Fruit fly (Drosophila melanogaster): Measurements from ENCODE around the gene CG9008.

DNA sequence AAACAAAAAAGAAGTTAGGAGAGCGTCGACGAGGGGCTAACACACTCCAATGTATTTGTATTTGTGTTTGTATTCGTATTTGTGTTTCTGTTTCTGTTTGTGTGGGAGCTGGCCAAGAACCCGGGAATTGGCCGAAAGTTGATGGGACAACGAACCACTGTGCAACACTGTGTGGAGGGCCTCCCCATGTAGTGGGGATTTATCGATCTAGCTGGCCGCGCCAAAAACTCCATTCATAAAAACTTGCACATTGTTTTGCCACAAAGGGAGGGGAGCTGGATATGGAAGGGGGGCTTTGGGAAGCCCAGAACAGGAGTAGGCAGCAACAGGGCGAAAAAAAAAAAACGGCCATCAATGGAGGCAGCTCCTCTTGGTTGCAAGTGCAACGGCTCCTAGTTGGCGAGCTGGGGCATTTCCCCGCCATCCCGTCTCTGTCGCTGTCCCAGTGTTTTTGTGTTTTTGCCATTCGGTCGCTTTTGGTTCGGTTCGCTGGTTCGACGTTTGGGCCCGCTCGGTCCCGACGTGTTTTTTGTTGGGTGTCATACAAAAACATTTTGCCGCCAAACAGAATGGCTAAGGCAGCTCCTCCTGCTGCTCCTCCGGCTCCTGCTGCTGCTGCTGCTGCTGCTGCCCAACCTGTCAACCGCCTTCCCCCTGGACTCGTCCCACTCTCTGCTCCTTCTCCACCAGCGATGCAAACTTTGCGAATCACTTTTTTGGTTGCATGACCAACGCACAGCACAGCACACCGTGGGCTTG is 2.9 kb downstream of the CG9008 start:
- TF ChIP-seq CG14655 (GFP tag; optimal IDR thresholded peaks at IDR 0.05) (no peak), Pif1A (GFP tag; optimal IDR thresholded peaks at IDR 0.05) (no peak), Ets98B (GFP tag; IDR thresholded peaks at IDR 0.05) (no peak), fd96Ca (GFP tag; IDR thresholded peaks at IDR 0.05) (no peak), CG15710 (tag; optimal IDR thresholded peaks at IDR 0.05) (no peak), CG4496 (GFP tag; IDR thresholded peaks at IDR 0.05) (0 out of 3 replicates have a peak, but pooled peaks have one; percentile 42), rn (GFP tag; IDR thresholded peaks at IDR 0.05) (no peak), EcR (GFP tag; optimal IDR thresholded peaks at IDR 0.05) (peak; percentile 85), CG9948 (tag; optimal IDR thresholded peaks at IDR 0.05) (no peak), Snoo (tag; optimal IDR thresholded peaks at IDR 0.05) (no peak), gl (tag; optimal IDR thresholded peaks at IDR 0.05) (no peak)

Data from whole organism, pupa.